Worm (Caenorhabditis elegans) whole organism, young adult: ENCODE measurements around the gene sulp-7.
A peak's percentile ranks its signal among the peaks of the same experiment; 100 is the strongest.

Source experiments
- F22D6.2 ChIP-seq: sonication (generic microtip); optimal IDR thresholded peaks from 2 replicates; lab custom pipeline; 2016; ENCODE audit warnings: mild to moderate bottlenecking, missing genetic modification characterization, missing compliant biosample characterization
- F33H1.4 ChIP-seq: fragments of 200-800 bp; sonication (Bioruptor generic); IDR thresholded peaks from 2 replicates; pipeline ENCODE4 v1.3.6; 2022; ENCODE audit warnings: missing genetic modification reagents, missing genetic modification characterization, missing compliant biosample characterization
- F52B5.7 ChIP-seq: sonication (generic microtip); optimal IDR thresholded peaks from 2 replicates; lab custom pipeline; 2016; ENCODE audit warnings: mild to moderate bottlenecking, missing genetic modification characterization, missing compliant biosample characterization
- F57A8.1 ChIP-seq: fragments of 200-800 bp; sonication (Bioruptor generic); optimal IDR thresholded peaks from 2 replicates; lab custom pipeline; 2018; ENCODE audit warnings: mild to moderate bottlenecking, missing genetic modification characterization, moderate library complexity, missing compliant biosample characterization
- T07F8.4 ChIP-seq: sonication (generic microtip); optimal IDR thresholded peaks from 2 replicates; lab custom pipeline; 2016; ENCODE audit warnings: mild to moderate bottlenecking, missing genetic modification characterization, moderate library complexity, missing compliant biosample characterization
- T26A5.8 ChIP-seq: sonication (generic microtip); optimal IDR thresholded peaks from 2 replicates; lab custom pipeline; 2016; ENCODE audit warnings: missing genetic modification characterization, missing compliant biosample characterization
- Y53G8AR.9 ChIP-seq: fragments of 200-800 bp; sonication (Bioruptor generic); conservative IDR thresholded peaks from 2 replicates; pipeline ENCODE4 v1.3.6; 2022; ENCODE audit warnings: missing genetic modification reagents, missing genetic modification characterization, missing compliant biosample characterization
- ZK185.1 ChIP-seq: sonication (generic microtip); optimal IDR thresholded peaks from 2 replicates; lab custom pipeline; 2016; ENCODE audit warnings: mild to moderate bottlenecking, missing genetic modification characterization, missing compliant biosample characterization; ENCODE audit not compliant: poor library complexity, severe bottlenecking
- akir-1 ChIP-seq: fragments of 200-800 bp; sonication (Bioruptor generic); optimal IDR thresholded peaks from 2 replicates; lab custom pipeline; 2018; ENCODE audit warnings: mild to moderate bottlenecking, missing genetic modification characterization, moderate library complexity, missing compliant biosample characterization
- ama-1 ChIP-seq, 3 experiments: fragments of 150-350 bp in 1 of 3; sonication (generic microtip) in 2 of 3; optimal IDR thresholded peaks; 2 replicates each; lab custom pipeline; 2014 to 2018; ENCODE audit warnings: missing biosample characterization in 2 of 3, missing genetic modification characterization in 2 of 3, missing genetic modification reagents in 2 of 3
- atf-7 ChIP-seq: sonication (generic microtip); optimal IDR thresholded peaks from 2 replicates; lab custom pipeline; 2017; ENCODE audit warnings: mild to moderate bottlenecking, missing genetic modification characterization, missing compliant biosample characterization
- athp-1 ChIP-seq: sonication (generic microtip); optimal IDR thresholded peaks from 2 replicates; lab custom pipeline; 2017; ENCODE audit warnings: mild to moderate bottlenecking, missing genetic modification characterization, missing compliant biosample characterization
- attf-5 ChIP-seq: fragments of 200-800 bp; sonication (Bioruptor generic); optimal IDR thresholded peaks from 2 replicates; lab custom pipeline; 2018; ENCODE audit warnings: mild to moderate bottlenecking, missing genetic modification characterization, missing compliant biosample characterization
- cebp-1 ChIP-seq, 2 experiments: fragments of 200-800 bp in 1 of 2; sonication (Bioruptor generic) in 1 of 2; sonication (generic microtip) in 1 of 2; IDR thresholded peaks in 1 of 2; optimal IDR thresholded peaks in 1 of 2; 2 replicates each; pipeline versions ENCODE4 v1.3.6 to Lab custom; 2017 to 2022; ENCODE audit warnings: missing compliant biosample characterization in 2 of 2, missing genetic modification characterization in 2 of 2, mild to moderate bottlenecking in 1 of 2, missing genetic modification reagents in 1 of 2, moderate library complexity in 1 of 2
- cebp-2 ChIP-seq: fragments of 200-800 bp; sonication (Bioruptor generic); IDR thresholded peaks from 2 replicates; pipeline ENCODE4 v1.3.6; 2022; ENCODE audit warnings: missing genetic modification characterization, missing compliant biosample characterization
- ceh-40 ChIP-seq: fragments of 200-800 bp; sonication (Bioruptor generic); IDR thresholded peaks from 2 replicates; pipeline ENCODE4 v1.3.6; 2022; ENCODE audit warnings: missing genetic modification characterization, missing compliant biosample characterization
- ceh-58 ChIP-seq: fragments of 200-800 bp; sonication (Bioruptor generic); IDR thresholded peaks from 2 replicates; pipeline ENCODE4 v1.3.6; 2022; ENCODE audit warnings: missing genetic modification characterization, missing compliant biosample characterization
- ceh-91 ChIP-seq: fragments of 200-800 bp; sonication (Bioruptor generic); IDR thresholded peaks from 2 replicates; pipeline ENCODE4 v1.3.6; 2022; ENCODE audit warnings: missing genetic modification reagents, missing genetic modification characterization, missing compliant biosample characterization
- ekl-4 ChIP-seq: fragments of 200-800 bp; sonication (Bioruptor generic); IDR thresholded peaks from 2 replicates; pipeline ENCODE4 v1.3.6; 2022; ENCODE audit warnings: missing genetic modification reagents, missing genetic modification characterization, missing compliant biosample characterization
- ets-4 ChIP-seq: fragments of 200-800 bp; sonication (Bioruptor generic); optimal IDR thresholded peaks from 2 replicates; lab custom pipeline; 2018; ENCODE audit warnings: mild to moderate bottlenecking, missing genetic modification characterization, missing compliant biosample characterization
- gei-17 ChIP-seq: fragments of 200-800 bp; sonication (Bioruptor generic); optimal IDR thresholded peaks from 2 replicates; lab custom pipeline; 2018; ENCODE audit warnings: mild to moderate bottlenecking, missing genetic modification characterization, missing compliant biosample characterization
- hlh-26 ChIP-seq: fragments of 200-800 bp; sonication (Bioruptor generic); conservative IDR thresholded peaks from 2 replicates; pipeline ENCODE4 v1.3.6; 2022; ENCODE audit warnings: missing genetic modification reagents, missing genetic modification characterization, missing compliant biosample characterization
- hmg-1.2 ChIP-seq: fragments of 200-800 bp; sonication (Bioruptor generic); IDR thresholded peaks from 2 replicates; pipeline ENCODE4 v1.3.6; 2022; ENCODE audit warnings: missing genetic modification reagents, missing genetic modification characterization, missing compliant biosample characterization
- lin-26 ChIP-seq: fragments of 200-800 bp; sonication (Bioruptor generic); IDR thresholded peaks from 2 replicates; pipeline ENCODE4 v1.3.6; 2022; ENCODE audit warnings: missing genetic modification reagents, missing genetic modification characterization, missing compliant biosample characterization
- lin-54 ChIP-seq: fragments of 200-800 bp; sonication (Bioruptor generic); optimal IDR thresholded peaks from 2 replicates; lab custom pipeline; 2018; ENCODE audit warnings: mild to moderate bottlenecking, missing genetic modification characterization, missing compliant biosample characterization
- madf-3 ChIP-seq: fragments of 200-800 bp; sonication (Bioruptor generic); IDR thresholded peaks from 2 replicates; pipeline ENCODE4 v1.3.6; 2022; ENCODE audit warnings: missing genetic modification reagents, missing genetic modification characterization, missing compliant biosample characterization
- mxl-1 ChIP-seq: sonication (generic microtip); optimal IDR thresholded peaks from 2 replicates; lab custom pipeline; 2016; ENCODE audit warnings: missing genetic modification characterization, missing compliant biosample characterization
- nhr-120 ChIP-seq: fragments of 200-800 bp; sonication (Bioruptor generic); IDR thresholded peaks from 2 replicates; pipeline ENCODE4 v1.3.6; 2022; ENCODE audit warnings: missing genetic modification characterization, missing compliant biosample characterization
- nhr-27 ChIP-seq: fragments of 200-800 bp; sonication (Bioruptor generic); optimal IDR thresholded peaks from 2 replicates; lab custom pipeline; 2018; ENCODE audit warnings: mild to moderate bottlenecking, missing genetic modification characterization, moderate library complexity, missing compliant biosample characterization
- nhr-80 ChIP-seq: sonication (generic microtip); optimal IDR thresholded peaks from 2 replicates; lab custom pipeline; 2016; ENCODE audit warnings: missing genetic modification characterization, missing compliant biosample characterization
- nhr-90 ChIP-seq: sonication (generic microtip); optimal IDR thresholded peaks from 2 replicates; lab custom pipeline; 2016; ENCODE audit warnings: missing genotype, mild to moderate bottlenecking, missing genetic modification characterization, missing compliant biosample characterization
- pha-4 ChIP-seq: fragments of 150-350 bp; sonication (generic microtip); optimal IDR thresholded peaks from 2 replicates; lab custom pipeline; 2014; ENCODE audit warnings: missing biosample characterization, missing genetic modification reagents, missing genetic modification characterization
- rcor-1 ChIP-seq: fragments of 200-800 bp; sonication (Bioruptor generic); IDR thresholded peaks from 2 replicates; pipeline ENCODE4 v1.3.6; 2022; ENCODE audit warnings: missing genetic modification reagents, missing genetic modification characterization, missing compliant biosample characterization
- rpc-1 ChIP-seq, 2 experiments: fragments of 150-350 bp in 1 of 2; sonication (generic microtip) in 1 of 2; optimal IDR thresholded peaks; 2 replicates each; lab custom pipeline; 2014 to 2018; ENCODE audit warnings: missing biosample characterization in 1 of 2, missing genetic modification characterization in 1 of 2, missing genetic modification reagents in 1 of 2, missing genotype in 1 of 2
- snpc-3.4 ChIP-seq: sonication (generic microtip); optimal IDR thresholded peaks from 2 replicates; lab custom pipeline; 2017; ENCODE audit warnings: missing genetic modification characterization, mild to moderate bottlenecking, missing compliant biosample characterization, antibody characterized with exemption, moderate library complexity, missing genotype, missing genetic modification reagents
- snpc-4 ChIP-seq, 5 experiments: fragments of 150-350 bp in 1 of 5; sonication (generic microtip) in 4 of 5; optimal IDR thresholded peaks; 2 replicates each; lab custom pipeline; 2014 to 2018; ENCODE audit warnings: missing genetic modification characterization in 5 of 5, missing biosample characterization in 3 of 5, antibody characterized with exemption in 2 of 5, mild to moderate bottlenecking in 2 of 5, missing compliant biosample characterization in 2 of 5, missing genotype in 2 of 5, moderate library complexity in 2 of 5, missing genetic modification reagents in 1 of 5
- somi-1 ChIP-seq: fragments of 200-800 bp; sonication (Bioruptor generic); optimal IDR thresholded peaks from 2 replicates; lab custom pipeline; 2018; ENCODE audit warnings: mild to moderate bottlenecking, missing genetic modification characterization, missing compliant biosample characterization
- tbp1 ChIP-seq: fragments of 200-800 bp; sonication (Bioruptor generic); optimal IDR thresholded peaks from 2 replicates; lab custom pipeline; 2018; ENCODE audit warnings: mild to moderate bottlenecking, missing genetic modification characterization, missing compliant biosample characterization
- tbx-9 ChIP-seq: sonication (generic microtip); optimal IDR thresholded peaks from 2 replicates; lab custom pipeline; 2016; ENCODE audit warnings: borderline replicate concordance, missing genetic modification characterization, inconsistent platforms, missing compliant biosample characterization
- zfh-2 ChIP-seq: fragments of 200-800 bp; sonication (Bioruptor generic); conservative IDR thresholded peaks from 2 replicates; pipeline ENCODE4 v1.3.6; 2022; ENCODE audit warnings: missing genetic modification reagents, missing genetic modification characterization, missing compliant biosample characterization
- ztf-18 ChIP-seq: sonication (generic microtip); optimal IDR thresholded peaks from 2 replicates; lab custom pipeline; 2016; ENCODE audit warnings: missing genotype, mild to moderate bottlenecking, missing genetic modification characterization, missing compliant biosample characterization
- ztf-22 ChIP-seq: fragments of 200-800 bp; sonication (Bioruptor generic); optimal IDR thresholded peaks from 2 replicates; lab custom pipeline; 2018; ENCODE audit warnings: mild to moderate bottlenecking, missing genetic modification characterization, moderate library complexity, missing compliant biosample characterization
- ztf-25 ChIP-seq: fragments of 200-800 bp; sonication (Bioruptor generic); IDR thresholded peaks from 2 replicates; pipeline ENCODE4 v1.3.6; 2022; ENCODE audit warnings: missing genetic modification reagents, missing genetic modification characterization, missing compliant biosample characterization

sulp-7 gene

ce11 chrX:11080170-11080728 is at the start of gene sulp-7:
TSS of gene sulp-7 (plus strand) at chrX:11080678.
- TF ChIP-seq nhr-80 (tag; lab: Kevin White, UChicago) (peak; percentile 35), pha-4 (no peak)
- TF ChIP-seq, all 124 proteins: peak for 1

ce11 chrX:11031047-11031695 is 49.3 kb upstream of the sulp-7 start:
- TF ChIP-seq F33H1.4 (GFP tag; lab: Robert Waterston, UW) (no peak), ceh-91 (GFP tag; lab: Robert Waterston, UW) (no peak), ztf-25 (0 out of 2 replicates have a peak, but pooled peaks have one; percentile 2), hmg-1.2 (GFP tag; lab: Robert Waterston, UW) (peak; percentile 82), ztf-18 (tag; lab: Kevin White, UChicago) (peak; percentile 55), somi-1 (GFP tag; lab: Kevin White, UChicago) (peak; percentile 52), mxl-1 (tag; lab: Kevin White, UChicago) (peak; percentile 55), ZK185.1 (peak; percentile 72), Y53G8AR.9 (GFP tag; lab: Robert Waterston, UW) (no peak), hlh-26 (GFP tag; lab: Robert Waterston, UW) (no peak), lin-54 (GFP tag; lab: Kevin White, UChicago) (peak; percentile 2), F57A8.1 (GFP tag; lab: Kevin White, UChicago) (peak; percentile 9), athp-1 (tag; lab: Kevin White, UChicago) (peak; percentile 38), rcor-1 (GFP tag; lab: Robert Waterston, UW) (peak; percentile 14; the same call in 1 of the 2 replicates), cebp-1 (GFP tag; IDR thresholded peaks at IDR 0.05; lab: Robert Waterston, UW) (peak; percentile 48; the same call in 1 of the 2 replicates), cebp-1 (tag; optimal IDR thresholded peaks at IDR 0.05; lab: Kevin White, UChicago) (peak; percentile 81), F52B5.7 (peak; percentile 31), rpc-1 (optimal IDR thresholded peaks at IDR 0.05; lab: Kevin White, UChicago) (no peak), rpc-1 (tag; optimal IDR thresholded peaks at IDR 0.05; lab: Kevin White, UChicago) (no peak), lin-26 (0 out of 2 replicates have a peak, but pooled peaks have one; percentile 45), zfh-2 (GFP tag; lab: Robert Waterston, UW) (peak; percentile 99), F22D6.2 (peak; percentile 2), nhr-90 (no peak), snpc-3.4 (tag; lab: Kevin White, UChicago) (peak; percentile 21), ceh-58 (no peak), snpc-4 (GFP tag; optimal IDR thresholded peaks at IDR 0.05; lab: Kevin White, UChicago) (peak; percentile 50), snpc-4 (tag; optimal IDR thresholded peaks at IDR 0.05; lab: Kevin White, UChicago) (peak in 1 of 4 experiments; percentile 46), T26A5.8 (no peak), ztf-22 (GFP tag; lab: Kevin White, UChicago) (no peak), nhr-120 (GFP tag; lab: Robert Waterston, UW) (no peak), tbx-9 (tag; lab: Kevin White, UChicago) (no peak), cebp-2 (no peak), T07F8.4 (tag; lab: Kevin White, UChicago) (peak; percentile 54), ama-1 (optimal IDR thresholded peaks at IDR 0.05; lab: Kevin White, UChicago) (no peak), ama-1 (GFP tag; optimal IDR thresholded peaks at IDR 0.05; lab: Kevin White, UChicago) (no peak), ceh-40 (GFP tag; lab: Robert Waterston, UW) (no peak), attf-5 (GFP tag; lab: Kevin White, UChicago) (peak; percentile 81), akir-1 (peak; percentile 57), atf-7 (peak; percentile 73), ekl-4 (GFP tag; lab: Robert Waterston, UW) (peak; percentile 75), tbp1 (GFP tag; lab: Kevin White, UChicago) (peak; percentile 34), nhr-27 (tag; lab: Kevin White, UChicago) (peak; percentile 22), gei-17 (GFP tag; lab: Kevin White, UChicago) (peak; percentile 74), madf-3 (GFP tag; lab: Robert Waterston, UW) (no peak), ets-4 (peak; percentile 72)
